Worm (Caenorhabditis elegans): ENCODE results near the gene cht-1.

cht-1 gene

DNA sequence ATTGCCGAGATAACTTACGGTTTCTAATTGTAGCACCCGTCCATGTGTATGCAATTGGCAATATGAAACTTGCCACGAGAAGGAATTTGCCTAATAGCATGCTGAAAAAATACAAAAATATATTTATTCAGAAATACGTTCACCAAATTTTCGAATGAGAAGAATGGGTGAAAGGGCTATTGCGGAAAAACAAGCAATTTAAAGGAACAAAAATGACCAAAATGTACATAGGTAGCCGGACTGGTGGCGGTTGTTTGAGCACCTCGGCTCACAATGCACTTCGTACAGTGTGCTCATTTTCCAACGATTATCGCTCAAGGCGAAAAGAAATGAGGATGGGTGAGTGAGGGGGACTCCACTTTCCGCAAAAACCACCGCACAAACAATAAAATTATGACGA is at the start of gene cht-1:
TSS of gene cht-1 (minus strand) at position 101 of the 400 bp plus-strand sequence.
- TF ChIP-seq lsy-27 (tag; optimal IDR thresholded peaks at IDR 0.05; ENCODE audit: borderline replicate concordance, insufficient read depth) (no peak), dox-1 (GFP tag; IDR thresholded peaks at IDR 0.05) (no peak), madf-6 (GFP tag; IDR thresholded peaks at IDR 0.05) (no peak), lin-35 (GFP tag; optimal IDR thresholded peaks at IDR 0.05) (no peak), lin-26 (GFP tag; IDR thresholded peaks at IDR 0.05) (no peak), snpc-4 (GFP tag; optimal IDR thresholded peaks at IDR 0.05) (no peak), snpc-4 (tag; optimal IDR thresholded peaks at IDR 0.05) (no peak), madf-8 (GFP tag; conservative IDR thresholded peaks at IDR 0.05) (no peak), pbrm-1 (GFP tag; IDR thresholded peaks at IDR 0.05) (no peak), lag-1 (GFP tag; IDR thresholded peaks at IDR 0.05) (no peak), F52B5.7 (tag; optimal IDR thresholded peaks at IDR 0.05) (no peak), cebp-2 (GFP tag; IDR thresholded peaks at IDR 0.05) (no peak), cebp-1 (GFP tag; IDR thresholded peaks at IDR 0.05) (no peak), cebp-1 (tag; optimal IDR thresholded peaks at IDR 0.05) (no peak), let-607 (tag; optimal IDR thresholded peaks at IDR 0.05) (no peak)

DNA sequence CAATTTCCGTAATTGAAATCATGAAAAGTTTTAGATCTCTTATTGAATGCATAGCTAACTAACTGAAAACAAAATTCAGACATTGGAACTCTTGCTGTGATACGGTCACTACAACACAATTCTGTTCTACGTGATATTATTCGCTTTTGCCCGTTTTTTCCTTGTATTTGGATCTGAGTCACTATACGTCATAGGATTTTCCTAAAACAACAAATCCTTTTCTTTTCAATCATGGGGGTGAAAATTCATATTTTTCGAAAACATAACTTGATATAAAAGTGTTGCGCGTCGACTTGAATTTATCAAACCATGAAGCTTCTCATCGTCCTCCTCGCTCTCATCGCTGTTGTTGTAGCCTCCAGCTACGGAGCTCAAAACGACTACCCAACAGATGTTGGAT is 46.2 kb upstream of the cht-1 start, which contains the start of gene ZK813.1:
TSS of gene ZK813.1 (plus strand) at position 301 of the 400 bp plus-strand sequence.
- TF ChIP-seq sdz-38 (tag; optimal IDR thresholded peaks at IDR 0.05) (no peak), B0019.2 (GFP tag; conservative IDR thresholded peaks at IDR 0.05) (no peak), let-526 (GFP tag; IDR thresholded peaks at IDR 0.05) (no peak), tbx-9 (tag; optimal IDR thresholded peaks at IDR 0.05; ENCODE audit: borderline replicate concordance) (no peak), let-607 (tag; optimal IDR thresholded peaks at IDR 0.05) (no peak), rec-8 (tag; optimal IDR thresholded peaks at IDR 0.05) (no peak), B0261.1 (tag; optimal IDR thresholded peaks at IDR 0.05) (no peak), ztf-18 (tag; optimal IDR thresholded peaks at IDR 0.05) (no peak), chd-7 (tag; optimal IDR thresholded peaks at IDR 0.05) (no peak), F10E7.11 (tag; optimal IDR thresholded peaks at IDR 0.05) (no peak), lir-1 (GFP tag; conservative IDR thresholded peaks at IDR 0.05) (no peak), K11D2.4 (GFP tag; IDR thresholded peaks at IDR 0.05) (no peak)

DNA sequence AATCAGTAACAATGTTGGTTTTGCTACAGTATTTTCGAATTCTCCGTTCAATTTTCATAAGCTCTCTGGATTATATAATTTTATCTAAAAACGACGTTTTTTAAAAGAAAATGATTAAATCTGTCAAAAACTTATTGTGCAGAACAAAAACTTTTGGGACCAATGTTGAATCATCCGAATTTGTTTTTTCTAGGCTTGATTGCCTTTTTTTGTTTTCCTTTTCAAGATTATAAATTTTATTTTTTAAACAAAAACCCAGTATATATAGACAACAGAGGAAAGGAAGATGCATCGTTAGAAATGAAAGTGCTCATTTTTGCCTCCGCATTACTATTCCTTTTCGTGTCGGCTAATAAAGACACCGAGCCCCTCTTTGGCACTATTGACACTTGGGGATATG is 44.7 kb upstream of the cht-1 start, which contains the start of gene ZK813.7:
TSS of gene ZK813.7 (plus strand) at position 301 of the 400 bp plus-strand sequence.
- no peak for TF ChIP-seq atf-7 (tag; optimal IDR thresholded peaks at IDR 0.05)
- TF ChIP-seq ZK185.1 (tag; optimal IDR thresholded peaks at IDR 0.05; ENCODE audit: poor library complexity, severe bottlenecking) = no peak
- TF ChIP-seq hlh-26 (GFP tag; conservative IDR thresholded peaks at IDR 0.05) = no peak
- no peak for TF ChIP-seq akir-1 (GFP tag; optimal IDR thresholded peaks at IDR 0.05)
- no peak for TF ChIP-seq ztf-18 (tag; optimal IDR thresholded peaks at IDR 0.05)
- TF ChIP-seq tlf-1 (GFP tag; optimal IDR thresholded peaks at IDR 0.05) = no peak
- TF ChIP-seq F37B4.10 (GFP tag; IDR thresholded peaks at IDR 0.05) = no peak
- no peak for TF ChIP-seq attf-6 (GFP tag; IDR thresholded peaks at IDR 0.05)
- no peak for TF ChIP-seq ccch-3 (GFP tag; optimal IDR thresholded peaks at IDR 0.05)
- TF ChIP-seq chd-7 (tag; optimal IDR thresholded peaks at IDR 0.05) = no peak
- TF ChIP-seq snpc-1.1 (tag; optimal IDR thresholded peaks at IDR 0.05; ENCODE audit: insufficient read depth) = no peak
- TF ChIP-seq Y56A3A.18 (GFP tag; IDR thresholded peaks at IDR 0.05) = no peak

Measured in whole organism, young adult.